Worm (Caenorhabditis elegans): ENCODE results near the gene bus-18.

DNA sequence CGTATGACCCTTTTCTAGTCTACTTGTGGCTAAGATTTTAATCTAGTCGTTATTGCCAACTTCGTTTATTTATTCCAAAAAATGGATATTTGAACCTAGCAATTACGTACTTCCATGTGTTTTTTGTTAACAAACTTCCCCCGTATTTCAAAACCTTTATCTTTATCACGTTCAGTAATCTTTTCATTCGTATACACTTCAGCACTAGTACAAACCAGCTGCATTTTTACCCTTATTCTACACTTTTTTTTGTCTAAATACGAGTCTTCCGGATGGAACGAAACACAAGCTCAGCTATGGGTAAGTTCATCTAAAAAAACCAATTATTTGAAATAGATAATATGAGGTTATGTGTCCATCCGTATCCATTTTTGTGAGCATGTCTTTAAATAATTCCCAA lies 16.0 kb downstream of the bus-18 start, which contains the start of gene D2023.1:
- TF ChIP-seq flt-1 (GFP tag; IDR thresholded peaks at IDR 0.05) (no peak), tab-1 (GFP tag; IDR thresholded peaks at IDR 0.05) (no peak), cog-1 (tag; optimal IDR thresholded peaks at IDR 0.05) (no peak), med-1 (GFP tag; optimal IDR thresholded peaks at IDR 0.05; ENCODE audit: insufficient read depth) (no peak), klf-2 (GFP tag; conservative IDR thresholded peaks at IDR 0.05) (no peak), T22C8.4 (GFP tag; IDR thresholded peaks at IDR 0.05) (no peak), ztf-29 (GFP tag; IDR thresholded peaks at IDR 0.05) (no peak), ztf-23 (GFP tag; IDR thresholded peaks at IDR 0.05) (no peak), ref-1 (GFP tag; conservative IDR thresholded peaks at IDR 0.05) (no peak)

Measured in whole organism, midembryonic.